Fruit fly (Drosophila melanogaster) Kc167 (cell line): ENCODE data around the gene T48.

Source experiments
- Myc ChIP-seq: fragments of >200 bp; optimal IDR thresholded peaks from 2 replicates; lab custom pipeline; 2017; ENCODE audit warnings: missing external identifiers
- Sin3A ChIP-seq: fragments of >200 bp; optimal IDR thresholded peaks from 2 replicates; lab custom pipeline; 2018; ENCODE audit warnings: missing external identifiers
- h ChIP-seq: fragments of >200 bp; optimal IDR thresholded peaks from 3 replicates; lab custom pipeline; 2018; ENCODE audit warnings: missing external identifiers
- insv ChIP-seq: fragments of >200 bp; optimal IDR thresholded peaks from 3 replicates; lab custom pipeline; 2018; ENCODE audit warnings: missing external identifiers
- psq ChIP-seq: fragments of >200 bp; optimal IDR thresholded peaks from 2 replicates; lab custom pipeline; 2017; ENCODE audit warnings: missing external identifiers
- ttk ChIP-seq: sonication (Bioruptor generic); optimal IDR thresholded peaks from 2 replicates; lab custom pipeline; 2017; ENCODE audit warnings: missing external identifiers

DNA sequence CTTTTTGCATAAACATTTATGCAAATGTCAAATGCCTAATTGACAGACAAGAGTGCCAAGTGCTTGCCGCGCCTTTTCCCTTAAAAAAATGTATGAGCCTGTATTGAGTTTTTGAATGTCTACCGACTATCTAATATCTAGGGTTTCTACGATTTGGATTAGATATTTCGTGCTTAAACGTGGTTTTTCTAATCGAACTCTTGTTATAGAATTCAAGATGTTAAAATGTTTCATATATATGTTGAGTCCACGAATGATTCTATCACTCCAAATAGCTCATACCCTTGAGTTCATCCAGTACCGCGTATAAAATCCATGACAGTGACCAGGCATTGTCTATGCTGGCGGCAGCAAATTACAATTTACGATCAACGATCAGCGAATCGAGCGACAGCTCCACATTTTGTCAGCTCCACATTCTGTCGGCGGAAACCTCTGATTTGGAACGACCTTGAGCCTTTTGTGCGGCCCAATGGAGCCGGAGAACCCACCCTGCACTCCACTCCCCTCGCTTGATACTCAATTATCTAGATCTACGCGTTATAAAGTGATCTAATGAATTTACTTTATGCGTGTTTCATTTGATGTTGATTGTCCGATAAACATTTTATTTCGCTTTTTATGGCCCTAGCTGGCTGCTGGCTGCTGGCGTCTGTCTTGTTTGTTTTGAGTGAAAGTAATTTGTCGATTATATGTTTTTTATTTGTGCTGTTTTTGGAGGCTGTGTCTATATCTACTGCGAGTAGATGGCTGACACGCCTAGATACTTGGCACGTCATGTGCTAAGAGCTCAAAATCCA, 25.4 kb downstream of the T48 start:
- TF ChIP-seq Myc (lab: Kevin White, UChicago) (no peak), psq (lab: Kevin White, UChicago) (no peak), Sin3A (lab: Kevin White, UChicago) (no peak), insv (no peak), h (no peak), ttk (no peak)
